Fruit fly (Drosophila melanogaster) ovary, adult (tissue): ENCODE measurements around the gene Tep2.
"Not testable (repeated sequence)": the region's sequence is repeated elsewhere in the genome, so short reads cannot be mapped to it uniquely, and the experiment has no call there.

ENCODE experiments used
- CG17801 ChIP-seq: fragments of 200-800 bp; optimal IDR thresholded peaks from 2 replicates; lab custom pipeline; 2019; ENCODE audit warnings: missing biosample characterization, mild to moderate bottlenecking, missing genetic modification characterization, moderate library complexity; ENCODE audit not compliant: partially characterized antibody

Gene Tep2

DNA sequence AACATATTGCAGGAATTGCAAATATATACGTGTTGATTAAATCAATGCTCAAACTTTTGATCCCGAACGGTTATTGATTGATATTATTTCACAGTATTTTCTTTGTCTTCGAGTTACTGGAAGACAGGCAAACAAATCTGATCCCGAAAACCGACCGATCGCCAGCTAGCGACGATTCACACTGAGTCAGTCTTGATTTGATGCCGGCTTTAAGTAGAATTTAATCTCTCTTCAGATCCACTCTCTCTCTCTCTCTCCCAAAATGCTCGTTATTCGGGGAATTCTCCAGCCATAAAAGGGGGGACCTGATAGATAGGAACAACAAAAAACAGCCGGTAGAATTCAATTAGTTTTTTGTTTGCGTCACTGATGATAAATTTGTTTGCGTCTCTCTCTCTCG is at the start of gene Tep2:
TSS of gene Tep2 (minus strand) at position 185 of the 400 bp plus-strand sequence.
- TF ChIP-seq CG17801 (GFP tag; lab: Kevin White, UChicago): no peak

DNA sequence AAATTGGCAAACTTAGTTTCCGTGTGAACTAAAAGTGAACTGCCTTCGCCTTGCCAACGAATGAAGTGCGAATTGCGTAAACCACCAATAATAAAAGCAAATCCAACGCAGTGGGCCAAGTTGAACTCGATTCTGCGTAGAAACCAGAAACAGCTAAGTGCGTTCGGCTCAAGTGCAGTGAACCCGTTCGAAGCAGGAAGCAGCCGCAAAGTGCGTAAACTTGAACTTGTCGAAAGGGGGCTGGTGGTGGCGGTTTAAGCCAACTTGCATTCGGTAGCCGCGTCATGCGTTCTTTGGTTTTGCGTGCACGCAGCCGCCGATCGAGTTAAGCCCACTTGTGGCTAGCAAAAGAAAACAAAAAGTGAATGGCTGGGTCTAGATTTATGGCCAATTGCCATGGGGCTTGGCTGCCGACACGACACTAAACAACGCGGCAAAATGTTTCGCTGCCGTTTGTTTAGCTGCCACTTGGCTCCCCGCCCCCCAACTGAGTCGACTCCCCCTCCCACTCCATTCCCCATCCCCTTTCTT is 49.3 kb upstream of the Tep2 start:
- no peak for TF ChIP-seq CG17801 (GFP tag; lab: Kevin White, UChicago)

DNA sequence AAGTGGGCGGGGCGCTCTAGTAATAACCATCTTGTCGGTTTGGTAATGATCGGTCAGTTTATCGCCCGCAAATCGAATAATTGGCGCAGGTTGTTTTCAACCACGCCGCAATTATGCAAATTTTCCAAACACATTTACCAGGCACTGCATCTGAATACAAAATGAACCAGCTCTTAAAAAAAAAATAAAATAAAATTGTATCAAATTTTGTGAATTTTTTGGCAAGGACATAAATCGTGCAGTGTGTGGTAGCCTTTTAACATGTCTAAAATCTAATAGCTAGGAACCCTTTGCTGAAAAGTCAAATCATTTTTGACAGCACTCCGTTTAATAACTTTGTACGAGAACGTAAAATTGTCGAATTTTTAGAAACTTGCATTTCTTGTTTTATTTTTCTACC is 45.6 kb upstream of the Tep2 start, which contains the start of gene ATPsynGL:
TSS of gene ATPsynGL (plus strand) at position 301 of the 400 bp plus-strand sequence.
- no peak for TF ChIP-seq CG17801 (GFP tag; lab: Kevin White, UChicago)

DNA sequence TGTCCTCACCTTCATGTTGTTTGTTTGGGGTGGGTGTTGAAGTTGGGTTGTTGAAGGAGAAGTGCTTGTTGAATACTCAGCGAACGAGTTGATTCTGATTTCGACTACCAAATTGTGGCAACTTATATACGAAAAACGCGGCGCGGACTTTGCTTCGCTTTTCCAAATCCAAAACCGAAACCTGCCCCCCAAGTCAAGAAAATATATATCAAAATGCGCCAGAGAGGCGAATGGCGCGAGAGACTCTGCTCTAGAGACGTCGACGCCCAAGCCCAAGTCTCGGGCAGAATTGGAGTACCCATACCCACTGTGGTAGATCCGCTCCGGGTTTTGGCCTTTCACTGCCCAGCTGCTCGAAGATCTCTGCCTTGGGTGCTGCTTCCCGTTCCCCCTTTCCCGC is 43.3 kb upstream of the Tep2 start, which contains the start of gene CG7214:
TSS of gene CG7214 (minus strand) at position 101 of the 400 bp plus-strand sequence.
- no peak for TF ChIP-seq CG17801 (GFP tag; lab: Kevin White, UChicago)

DNA sequence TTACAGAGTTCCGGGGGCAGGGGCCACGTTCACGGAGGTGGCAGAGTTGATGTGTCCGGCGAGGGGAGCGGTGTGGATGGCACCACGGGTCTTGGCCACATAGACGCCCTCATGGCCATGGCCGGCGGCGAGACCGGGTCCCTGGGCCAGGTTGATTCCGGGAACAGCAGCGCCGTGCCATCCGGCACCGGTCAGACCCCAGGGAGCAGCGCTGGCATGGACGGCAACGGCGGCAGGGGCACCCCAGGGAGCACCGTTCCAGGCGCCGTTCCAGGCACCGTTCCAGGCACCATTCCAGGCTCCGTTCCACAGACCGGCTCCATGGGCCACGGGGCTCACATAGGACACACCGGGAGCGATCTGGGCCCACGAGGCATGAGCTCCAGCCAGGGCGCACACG is 42.8 kb upstream of the Tep2 start:
- no peak for TF ChIP-seq CG17801 (GFP tag; lab: Kevin White, UChicago)

DNA sequence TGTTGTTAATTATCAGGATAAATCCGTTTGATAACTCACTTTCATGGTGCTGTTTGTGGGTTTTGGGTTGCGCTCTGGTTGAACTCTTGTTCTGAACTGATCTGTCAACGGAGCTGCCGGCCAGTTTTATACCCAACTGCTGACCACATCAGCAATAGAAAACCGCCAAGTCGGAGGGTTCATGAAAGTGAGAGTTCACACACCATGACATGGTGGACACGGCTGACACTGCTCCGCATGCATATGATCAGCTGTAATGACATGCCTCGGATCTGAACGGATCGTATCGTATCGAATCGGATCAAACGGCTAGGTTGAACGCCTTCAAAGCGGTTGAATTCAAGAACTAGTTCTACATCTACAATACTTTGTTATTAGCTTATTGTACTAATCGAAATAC is 40.0 kb upstream of the Tep2 start, which contains the start of gene Acp1:
TSS of gene Acp1 (minus strand) at position 101 of the 400 bp plus-strand sequence.
- no peak for TF ChIP-seq CG17801 (GFP tag; lab: Kevin White, UChicago)

DNA sequence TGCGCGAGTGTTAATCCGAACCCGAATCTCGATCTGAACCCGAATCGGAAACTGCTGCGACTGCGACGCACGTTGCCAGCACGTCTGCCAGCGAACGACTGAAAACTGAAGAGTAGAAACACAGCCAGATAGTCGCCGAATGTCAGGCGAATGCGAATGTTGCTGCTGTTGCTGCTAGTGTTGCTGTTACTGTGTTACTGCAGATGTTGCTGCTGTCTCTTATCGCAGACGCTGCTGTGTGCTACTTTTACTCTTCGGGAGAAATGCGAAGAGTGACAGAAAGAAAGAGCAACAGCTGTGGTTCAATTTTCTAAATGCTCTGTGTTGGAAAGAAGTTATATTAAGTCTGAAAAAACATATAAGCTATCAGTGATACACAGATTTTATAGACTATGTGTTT is 37.3 kb upstream of the Tep2 start, which contains the start of gene CG31904:
TSS of gene CG31904 (minus strand) at position 101 of the 400 bp plus-strand sequence.
- not testable (repeated sequence) for TF ChIP-seq CG17801 (GFP tag; lab: Kevin White, UChicago)

DNA sequence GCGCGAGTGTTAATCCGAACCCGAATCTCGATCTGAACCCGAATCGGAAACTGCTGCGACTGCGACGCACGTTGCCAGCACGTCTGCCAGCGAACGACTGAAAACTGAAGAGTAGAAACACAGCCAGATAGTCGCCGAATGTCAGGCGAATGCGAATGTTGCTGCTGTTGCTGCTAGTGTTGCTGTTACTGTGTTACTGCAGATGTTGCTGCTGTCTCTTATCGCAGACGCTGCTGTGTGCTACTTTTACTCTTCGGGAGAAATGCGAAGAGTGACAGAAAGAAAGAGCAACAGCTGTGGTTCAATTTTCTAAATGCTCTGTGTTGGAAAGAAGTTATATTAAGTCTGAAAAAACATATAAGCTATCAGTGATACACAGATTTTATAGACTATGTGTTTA is 31.2 kb upstream of the Tep2 start, which contains the start of gene CG13796:
TSS of gene CG13796 (minus strand) at position 101 of the 400 bp plus-strand sequence.
- TF ChIP-seq CG17801 (GFP tag; lab: Kevin White, UChicago): not testable (repeated sequence)

DNA sequence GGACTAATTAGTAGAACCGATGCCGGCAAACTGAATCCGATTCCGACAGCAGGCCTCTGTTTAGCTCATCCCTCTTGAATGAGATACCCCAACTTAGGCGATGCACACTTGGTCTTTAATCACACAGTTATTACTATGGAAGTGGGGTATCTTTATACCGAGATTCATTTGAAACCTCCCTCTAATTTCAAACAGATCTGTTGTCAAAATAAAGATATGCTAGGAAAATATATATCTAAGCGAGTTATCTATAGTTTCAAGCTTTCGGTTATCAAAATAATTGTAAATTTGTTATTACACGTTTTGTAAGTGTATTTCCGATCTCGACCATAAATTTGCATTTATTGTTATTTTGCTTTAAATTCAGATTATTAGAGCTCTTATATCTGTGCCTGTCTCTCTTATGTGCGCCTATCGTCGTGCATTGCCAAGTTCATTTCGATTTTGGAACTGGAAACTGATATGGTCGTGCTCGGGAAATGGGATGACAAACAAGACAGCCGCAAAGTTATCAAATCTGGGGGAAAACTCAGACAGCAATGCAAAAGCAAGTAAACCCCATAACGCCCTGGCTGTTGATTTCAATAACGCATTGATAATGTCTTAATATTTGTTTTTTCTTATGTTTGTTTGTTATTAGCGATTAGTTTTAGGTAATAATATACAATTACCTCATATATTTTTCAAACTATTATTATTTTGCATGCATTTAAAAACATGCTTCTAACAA is 25.0 kb upstream of the Tep2 start, which contains the start of gene CG13795:
TSS of gene CG13795 (minus strand) at position 31 of the 730 bp plus-strand sequence.
- TF ChIP-seq CG17801 (GFP tag; lab: Kevin White, UChicago): no peak

DNA sequence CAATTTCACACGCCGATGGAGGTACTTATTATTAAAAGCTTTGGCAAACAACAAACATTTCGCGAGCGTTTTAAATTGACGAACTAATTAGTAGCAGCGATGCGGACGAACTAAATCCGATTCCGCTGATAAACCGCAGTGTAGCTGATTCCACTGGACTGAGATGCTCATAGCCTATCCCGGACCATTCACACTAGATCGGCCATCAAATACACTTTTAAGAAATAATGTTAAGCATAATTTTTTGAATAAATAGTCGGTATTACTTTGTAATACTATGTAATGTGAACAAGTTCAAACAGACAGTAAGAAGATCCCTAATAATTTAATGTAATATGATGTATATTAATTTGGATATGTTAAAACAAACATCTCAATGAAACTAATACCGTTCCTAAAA is 21.3 kb upstream of the Tep2 start, which contains the start of gene CG13794:
TSS of gene CG13794 (minus strand) at position 101 of the 400 bp plus-strand sequence.
- TF ChIP-seq CG17801 (GFP tag; lab: Kevin White, UChicago): no peak

DNA sequence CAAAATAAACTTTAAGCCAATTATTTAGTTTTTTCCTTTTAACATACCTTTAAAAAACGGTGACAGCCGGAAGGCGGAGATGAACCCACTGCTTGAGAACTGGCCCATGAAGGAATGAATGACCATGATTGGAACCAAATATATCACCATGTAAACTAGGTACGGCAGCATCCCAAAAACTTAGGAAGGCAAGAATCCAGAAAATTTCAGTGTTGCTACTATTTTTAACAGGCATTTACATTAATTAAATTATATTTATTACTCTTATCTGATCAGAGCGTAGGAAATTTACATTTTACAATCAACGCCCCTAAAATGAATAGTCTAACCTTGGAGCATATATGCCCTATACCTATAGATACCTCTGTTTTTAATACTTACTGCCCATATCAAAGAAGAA is 20.7 kb upstream of the Tep2 start:
- no peak for TF ChIP-seq CG17801 (GFP tag; lab: Kevin White, UChicago)

DNA sequence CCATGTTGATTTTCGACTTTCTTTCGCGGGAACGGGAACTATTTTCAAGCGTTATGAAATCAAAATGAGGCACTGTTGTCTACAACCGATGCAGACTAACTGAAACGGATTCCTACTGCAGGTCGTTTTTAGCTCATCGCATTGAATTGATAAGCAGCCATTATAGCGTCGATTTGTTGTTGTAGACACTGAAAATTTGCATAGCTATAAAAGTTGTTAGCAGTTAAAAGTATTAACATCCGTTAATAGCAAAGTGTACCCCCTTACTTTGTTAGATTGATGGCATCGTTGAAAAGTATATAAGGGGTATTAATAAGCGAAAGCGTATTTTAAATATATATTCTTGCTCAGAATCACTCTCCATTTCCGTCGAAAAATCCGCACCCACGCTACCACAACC is 18.0 kb upstream of the Tep2 start, which contains the start of gene CG13793:
TSS of gene CG13793 (minus strand) at position 101 of the 400 bp plus-strand sequence.
- no peak for TF ChIP-seq CG17801 (GFP tag; lab: Kevin White, UChicago)

DNA sequence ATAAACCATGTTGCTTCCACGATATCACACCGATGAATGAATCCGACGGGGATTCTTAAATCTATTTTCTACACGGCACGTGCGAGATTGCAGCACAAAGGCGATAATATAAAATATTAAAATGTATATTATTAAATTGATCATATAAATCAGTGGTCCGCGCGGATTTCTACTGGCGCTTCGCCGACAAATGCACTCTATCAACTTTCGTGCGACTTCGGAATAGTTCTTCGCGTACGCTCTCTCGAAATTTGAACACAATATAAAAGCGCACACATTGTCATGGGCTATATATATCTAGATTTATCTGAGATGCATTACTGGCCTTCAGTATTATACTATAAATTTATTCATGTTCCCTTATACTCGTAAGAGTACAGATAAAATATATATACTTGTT is 15.1 kb upstream of the Tep2 start, which contains the start of gene CG33296:
TSS of gene CG33296 (minus strand) at position 101 of the 400 bp plus-strand sequence.
- TF ChIP-seq CG17801 (GFP tag; lab: Kevin White, UChicago): no peak

DNA sequence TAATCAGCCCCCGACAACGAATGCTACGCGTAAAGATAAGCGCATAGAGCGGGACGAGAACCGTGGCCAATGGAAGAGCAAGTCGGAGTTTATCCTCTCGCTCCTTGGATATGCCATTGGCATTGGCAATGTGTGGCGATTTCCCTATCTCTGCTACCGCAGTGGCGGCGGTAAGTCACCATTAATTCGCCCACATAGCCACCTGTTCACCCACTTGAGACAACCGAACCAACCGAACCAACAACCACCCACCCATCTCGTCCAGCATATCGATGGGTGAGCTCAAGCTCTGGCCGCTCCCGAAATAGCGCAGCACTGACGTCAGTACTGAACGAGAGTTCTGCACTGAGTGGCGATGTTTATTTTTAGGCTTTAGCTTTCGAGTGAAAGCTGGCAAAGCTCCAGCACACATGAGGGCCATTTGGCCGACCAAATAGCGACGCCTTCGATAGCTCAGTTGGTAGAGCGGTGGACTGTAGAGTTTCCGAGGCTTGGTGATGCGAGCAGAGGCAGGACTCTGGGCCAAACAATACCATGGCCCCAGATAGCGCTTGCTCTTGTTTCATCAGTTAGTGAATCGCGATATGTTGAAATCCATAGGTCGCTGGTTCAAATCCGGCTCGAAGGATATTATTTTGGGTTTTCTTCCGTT is 9.8 kb upstream of the Tep2 start:
- no peak for TF ChIP-seq CG17801 (GFP tag; lab: Kevin White, UChicago)

DNA sequence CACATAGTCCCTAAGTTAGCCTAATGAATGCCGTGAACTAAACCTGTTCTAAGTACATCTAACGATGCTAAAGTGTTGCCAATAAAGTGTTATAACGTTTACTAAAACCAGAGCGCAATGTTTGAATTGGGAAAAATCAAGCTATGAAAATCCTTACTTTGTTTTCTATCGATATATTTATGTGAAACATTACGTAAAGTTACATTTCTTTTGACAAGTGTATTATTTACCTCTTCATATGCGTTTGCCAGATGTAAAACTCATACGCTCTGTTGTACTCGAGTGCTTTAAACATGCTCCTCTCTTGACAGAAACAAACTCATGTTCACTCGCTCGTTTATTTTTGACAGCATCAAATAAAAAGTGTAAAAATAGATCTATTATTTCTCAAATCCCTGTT is 9.2 kb upstream of the Tep2 start, which contains the start of gene Ntl:
TSS of gene Ntl (plus strand) at position 301 of the 400 bp plus-strand sequence.
- TF ChIP-seq CG17801 (GFP tag; lab: Kevin White, UChicago): no peak
